Fruit fly (Drosophila melanogaster): ENCODE results near the gene CG43349.

The CG43349 gene

DNA sequence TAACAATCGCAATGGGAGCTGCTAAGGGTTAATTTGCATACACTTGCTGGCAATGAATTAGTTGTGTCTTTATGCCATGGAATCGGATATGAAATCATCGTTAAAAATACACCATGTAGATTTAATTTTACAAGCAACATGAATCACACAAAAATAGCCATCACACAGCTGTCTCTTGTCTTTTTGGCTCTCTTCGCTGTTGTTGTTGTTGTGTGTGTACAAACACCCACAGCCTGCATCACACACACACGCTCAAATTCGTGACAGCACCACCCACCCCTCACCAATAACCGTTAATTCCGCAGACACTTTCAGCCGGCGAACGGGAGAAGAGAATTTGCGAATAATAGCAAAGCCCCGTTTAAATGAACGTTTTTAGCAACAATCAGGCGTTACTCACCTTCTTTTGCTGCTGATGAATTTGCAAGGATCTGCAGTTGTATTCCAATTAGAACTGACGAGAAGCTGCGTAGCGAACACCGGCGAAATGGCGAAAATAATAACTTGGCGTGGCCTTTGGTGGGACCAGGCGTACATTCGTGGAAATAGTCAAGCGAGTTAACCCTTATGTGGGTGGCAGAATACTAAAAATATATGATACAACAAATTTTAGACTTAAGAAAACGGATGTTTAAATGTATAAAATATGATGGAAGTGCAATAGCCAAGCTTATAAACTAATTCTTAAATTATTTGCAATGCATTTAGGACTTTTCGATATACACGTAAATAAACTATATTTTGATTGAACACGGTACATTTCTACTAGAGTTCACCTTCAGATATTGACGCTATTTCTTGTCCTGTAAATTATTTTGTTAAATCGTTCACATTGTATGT lies 42.1 kb upstream of the CG43349 start, which contains the start of gene capt (continued):
- TF ChIP-seq CG11085 (GFP tag; IDR thresholded peaks at IDR 0.05): no peak
- peak; percentile 46 for TF ChIP-seq Abd-B (GFP tag; optimal IDR thresholded peaks at IDR 0.05)
- TF ChIP-seq BEAF-32 (GFP tag; optimal IDR thresholded peaks at IDR 0.05): peak; percentile 24
- no peak for TF ChIP-seq CG10979 (tag; optimal IDR thresholded peaks at IDR 0.05)
- no peak for TF ChIP-seq ttk (GFP tag; IDR thresholded peaks at IDR 0.05)
- peak; percentile 26 for TF ChIP-seq bcd (GFP tag; optimal IDR thresholded peaks at IDR 0.05)
- peak; percentile 61; the same call in 1 of the 3 replicates for TF ChIP-seq dysf (GFP tag; IDR thresholded peaks at IDR 0.05)
- peak; percentile 36 for TF ChIP-seq scrt (GFP tag; optimal IDR thresholded peaks at IDR 0.05)
- peak; percentile 51; the same call in 2 of the 3 replicates for TF ChIP-seq tgo (GFP tag; IDR thresholded peaks at IDR 0.05)
- no peak for TF ChIP-seq CG8765 (GFP tag; IDR thresholded peaks at IDR 0.05)
- no peak for TF ChIP-seq sqz (GFP tag; optimal IDR thresholded peaks at IDR 0.05)
- TF ChIP-seq Aef1 (GFP tag; IDR thresholded peaks at IDR 0.05): peak; percentile 42; the same call in 1 of the 3 replicates
- TF ChIP-seq knrl (GFP tag; IDR thresholded peaks at IDR 0.05; ENCODE audit: partially characterized antibody): no peak
- no peak for TF ChIP-seq D19B (GFP tag; optimal IDR thresholded peaks at IDR 0.05)
- TF ChIP-seq oc (tag; optimal IDR thresholded peaks at IDR 0.05): no peak
- no peak for TF ChIP-seq CG13296 (GFP tag; optimal IDR thresholded peaks at IDR 0.05)
- no peak for TF ChIP-seq stwl (tag; optimal IDR thresholded peaks at IDR 0.05)
- TF ChIP-seq lilli (GFP tag; optimal IDR thresholded peaks at IDR 0.05): peak; percentile 53
- no peak for TF ChIP-seq Jarid2 (GFP tag; optimal IDR thresholded peaks at IDR 0.05)
- no peak for TF ChIP-seq ara (GFP tag; IDR thresholded peaks at IDR 0.05)
- TF ChIP-seq HLH4C (GFP tag; IDR thresholded peaks at IDR 0.05; ENCODE audit: partially characterized antibody): no peak
- TF ChIP-seq ssp (GFP tag; IDR thresholded peaks at IDR 0.05): peak; percentile 41
- TF ChIP-seq sc (optimal IDR thresholded peaks at IDR 0.05): no peak
- TF ChIP-seq sc (GFP tag; optimal IDR thresholded peaks at IDR 0.05): no peak
- no peak for TF ChIP-seq lov (optimal IDR thresholded peaks at IDR 0.05)
- TF ChIP-seq lov (GFP tag; IDR thresholded peaks at IDR 0.05): no peak
- no peak for TF ChIP-seq chm (GFP tag; IDR thresholded peaks at IDR 0.05)
- TF ChIP-seq CG18619 (GFP tag; optimal IDR thresholded peaks at IDR 0.05): no peak
- peak; percentile 10 for TF ChIP-seq Mad (GFP tag; optimal IDR thresholded peaks at IDR 0.05)
- TF ChIP-seq CG14667 (GFP tag; IDR thresholded peaks at IDR 0.05): no peak
- no peak for TF ChIP-seq CG1832 (GFP tag; optimal IDR thresholded peaks at IDR 0.05)
- TF ChIP-seq CG10654 (GFP tag; optimal IDR thresholded peaks at IDR 0.05): no peak
- TF ChIP-seq Poxn (GFP tag; IDR thresholded peaks at IDR 0.05): no peak
- TF ChIP-seq Ptx1 (GFP tag; IDR thresholded peaks at IDR 0.05): 0 out of 2 replicates have a peak, but pooled peaks have one; percentile 29
- 0 out of 3 replicates have a peak, but pooled peaks have one; percentile 27 for TF ChIP-seq CG11093 (GFP tag; IDR thresholded peaks at IDR 0.05)
- TF ChIP-seq tin (GFP tag; optimal IDR thresholded peaks at IDR 0.05): no peak
- TF ChIP-seq CG11723 (GFP tag; optimal IDR thresholded peaks at IDR 0.05): peak; percentile 26
- peak; percentile 68 for TF ChIP-seq slbo (GFP tag; IDR thresholded peaks at IDR 0.05)
- no peak for TF ChIP-seq Spps (tag; optimal IDR thresholded peaks at IDR 0.05)
- TF ChIP-seq Drgx (GFP tag; IDR thresholded peaks at IDR 0.05): no peak; the same call in 1 of the 2 replicates
- peak; percentile 22; the same call in 1 of the 2 replicates for TF ChIP-seq MBD-R2 (GFP tag; IDR thresholded peaks at IDR 0.05)
- peak; percentile 42 for TF ChIP-seq zfh2 (GFP tag; optimal IDR thresholded peaks at IDR 0.05)
- TF ChIP-seq CG10209 (GFP tag; optimal IDR thresholded peaks at IDR 0.05): peak; percentile 7
- TF ChIP-seq CG10462 (GFP tag; optimal IDR thresholded peaks at IDR 0.05): no peak
- no peak for TF ChIP-seq CG6813 (GFP tag; optimal IDR thresholded peaks at IDR 0.05)
- TF ChIP-seq hth (optimal IDR thresholded peaks at IDR 0.05): no peak
- no peak for TF ChIP-seq NC2β (GFP tag; optimal IDR thresholded peaks at IDR 0.05)
- TF ChIP-seq CG2202 (tag; optimal IDR thresholded peaks at IDR 0.05): no peak
- TF ChIP-seq odd (GFP tag; optimal IDR thresholded peaks at IDR 0.05): no peak
- TF ChIP-seq Chrac-16 (GFP tag; optimal IDR thresholded peaks at IDR 0.05): peak; percentile 39

Data from whole organism, embryonic.